Fruit fly (Drosophila melanogaster): ENCODE results near the gene CG34129.
A peak's percentile ranks its signal among the peaks of the same experiment; 100 is the strongest.

Gene CG34129

dm6 chr3R:26222123-26222651, 31.2 kb upstream of the CG34129 start (continued):
- TF ChIP-seq dan (GFP tag; IDR thresholded peaks at IDR 0.05) (no peak), CG18476 (GFP tag; optimal IDR thresholded peaks at IDR 0.05) (no peak), Asciz (GFP tag; optimal IDR thresholded peaks at IDR 0.05) (peak; percentile 1), grn (GFP tag; optimal IDR thresholded peaks at IDR 0.05) (peak; percentile 68), fd64A (GFP tag; optimal IDR thresholded peaks at IDR 0.05) (peak; percentile 52), CG3407 (GFP tag; optimal IDR thresholded peaks at IDR 0.05) (peak; percentile 19), dimm (GFP tag; IDR thresholded peaks at IDR 0.05) (no peak), CG17912 (GFP tag; optimal IDR thresholded peaks at IDR 0.05) (no peak), mirr (GFP tag; optimal IDR thresholded peaks at IDR 0.05) (peak; percentile 34), CG15601 (tag; optimal IDR thresholded peaks at IDR 0.05) (peak; percentile 40), chinmo (GFP tag; IDR thresholded peaks at IDR 0.05; ENCODE audit: partially characterized antibody) (0 out of 4 replicates have a peak, but pooled peaks have one; percentile 71), bsh (GFP tag; optimal IDR thresholded peaks at IDR 0.05) (peak in 1 of 2 experiments; percentile 14), tap (tag; optimal IDR thresholded peaks at IDR 0.05) (peak; percentile 3), pnt (GFP tag; optimal IDR thresholded peaks at IDR 0.05) (no peak), Pdp1 (GFP tag; optimal IDR thresholded peaks at IDR 0.05) (peak in 1 of 2 experiments; percentile 6), CG17361 (GFP tag; IDR thresholded peaks at IDR 0.05) (peak; percentile 33; the same call in 1 of the 3 replicates), twi (tag; optimal IDR thresholded peaks at IDR 0.05) (no peak), ATbp (GFP tag; optimal IDR thresholded peaks at IDR 0.05) (peak; percentile 47), PHDP (tag; optimal IDR thresholded peaks at IDR 0.05) (peak; percentile 36), CG2202 (tag; optimal IDR thresholded peaks at IDR 0.05) (peak; percentile 11), CG1233 (GFP tag; optimal IDR thresholded peaks at IDR 0.05) (peak; percentile 25), Kr (GFP tag; optimal IDR thresholded peaks at IDR 0.05) (no peak), crp (GFP tag; optimal IDR thresholded peaks at IDR 0.05) (no peak), CG34224 (GFP tag; IDR thresholded peaks at IDR 0.05; ENCODE audit: partially characterized antibody) (no peak), NC2β (GFP tag; optimal IDR thresholded peaks at IDR 0.05) (no peak), CG18599 (GFP tag; optimal IDR thresholded peaks at IDR 0.05) (peak; percentile 19), D19A (tag; optimal IDR thresholded peaks at IDR 0.05) (no peak), CG2678 (tag; optimal IDR thresholded peaks at IDR 0.05) (peak; percentile 32), ci (GFP tag; IDR thresholded peaks at IDR 0.05) (peak; percentile 43; the same call in 1 of the 3 replicates), lab (GFP tag; optimal IDR thresholded peaks at IDR 0.05) (peak; percentile 42), gsb-n (tag; optimal IDR thresholded peaks at IDR 0.05) (peak; percentile 10), exex (tag; optimal IDR thresholded peaks at IDR 0.05) (peak; percentile 19), salm (tag; optimal IDR thresholded peaks at IDR 0.05) (peak; percentile 38), Meics (GFP tag; optimal IDR thresholded peaks at IDR 0.05) (no peak), Med (GFP tag) (peak; percentile 82), Chrac-16 (GFP tag; optimal IDR thresholded peaks at IDR 0.05) (no peak), nerfin-1 (tag; optimal IDR thresholded peaks at IDR 0.05) (peak; percentile 31), CG1529 (GFP tag; optimal IDR thresholded peaks at IDR 0.05) (peak; percentile 8), CG10431 (GFP tag; optimal IDR thresholded peaks at IDR 0.05) (peak; percentile 22), kah (GFP tag; optimal IDR thresholded peaks at IDR 0.05) (no peak)

Measured in whole organism, embryonic.